Worm (Caenorhabditis elegans) whole organism, L1 larva: ENCODE measurements around the gene rpac-19.

Source experiments
- C34B4.2 ChIP-seq: sonication (generic microtip); optimal IDR thresholded peaks from 2 replicates; lab custom pipeline; 2017; ENCODE audit warnings: mild to moderate bottlenecking, missing genetic modification characterization, missing compliant biosample characterization
- Y116A8C.19 ChIP-seq: sonication (generic microtip); optimal IDR thresholded peaks from 2 replicates; lab custom pipeline; 2016; ENCODE audit warnings: missing compliant biosample characterization, missing genetic modification characterization, borderline replicate concordance
- ama-1 ChIP-seq: fragments of 150-350 bp; optimal IDR thresholded peaks from 2 replicates; lab custom pipeline; 2014
- blmp-1 ChIP-seq: fragments of 150-350 bp; optimal IDR thresholded peaks from 2 replicates; lab custom pipeline; 2014; ENCODE audit warnings: missing biosample characterization, missing genetic modification characterization
- dpl-1 ChIP-seq, 3 experiments: fragments of 150-350 bp in 2 of 3; sonication (generic microtip) in 1 of 3; optimal IDR thresholded peaks; 2 replicates each; lab custom pipeline; 2014 to 2017; ENCODE audit warnings: missing biosample characterization in 3 of 3, missing genetic modification characterization in 3 of 3, missing genetic modification reagents in 3 of 3
- ets-5 ChIP-seq: fragments of 200-800 bp; sonication (Bioruptor generic); IDR thresholded peaks from 2 replicates; pipeline ENCODE4 v1.3.6; 2022; ENCODE audit warnings: missing genetic modification characterization, missing compliant biosample characterization
- fkh-4 ChIP-seq: sonication (generic microtip); optimal IDR thresholded peaks from 2 replicates; lab custom pipeline; 2016; ENCODE audit warnings: missing compliant biosample characterization, missing genetic modification characterization, borderline replicate concordance
- nhr-28 ChIP-seq: fragments of 150-350 bp; optimal IDR thresholded peaks from 2 replicates; lab custom pipeline; 2014; ENCODE audit warnings: missing biosample characterization, missing genetic modification characterization
- sup-37 ChIP-seq: fragments of 200-800 bp; sonication (Bioruptor generic); optimal IDR thresholded peaks from 2 replicates; lab custom pipeline; 2018; ENCODE audit warnings: mild to moderate bottlenecking, missing genetic modification characterization, missing compliant biosample characterization
- ztf-4 ChIP-seq: fragments of 150-350 bp; optimal IDR thresholded peaks from 2 replicates; lab custom pipeline; 2014; ENCODE audit warnings: missing biosample characterization, missing genetic modification characterization

- TF ChIP-seq nhr-28 (tag; lab: Kevin White, UChicago) (no peak), blmp-1 (tag; lab: Kevin White, UChicago) (no peak), ztf-4 (tag; lab: Kevin White, UChicago) (no peak), ets-5 (no peak), sup-37 (no peak), Y116A8C.19 (tag; lab: Kevin White, UChicago) (no peak), C34B4.2 (no peak), fkh-4 (tag; lab: Kevin White, UChicago) (no peak), ama-1 (lab: Kevin White, UChicago) (no peak), dpl-1 (GFP tag; optimal IDR thresholded peaks at IDR 0.05; lab: Kevin White, UChicago) (no peak)
Observed at ce11 chrIII:9592118-9592517, 37.6 kb downstream of the rpac-19 start, which contains the start of gene acox-1.5.
